Fruit fly (Drosophila melanogaster) whole organism: ENCODE data around the gene CG5245.

ENCODE experiments used
- Dll ChIP-seq: fragments of >200 bp; optimal IDR thresholded peaks from 2 replicates; lab custom pipeline; 2017
- EcR ChIP-seq, 2 experiments: fragments of >200 bp; optimal IDR thresholded peaks; 2 replicates each; lab custom pipeline; 2017; ENCODE audit warnings: missing biosample characterization in 2 of 2, missing genetic modification characterization in 2 of 2, missing genetic modification reagents in 2 of 2
- pan ChIP-seq: fragments of >200 bp; optimal IDR thresholded peaks from 2 replicates; lab custom pipeline; 2017
- usp ChIP-seq: fragments of >200 bp; optimal IDR thresholded peaks from 2 replicates; lab custom pipeline; 2017; ENCODE audit warnings: missing biosample characterization, missing genetic modification characterization, mixed read lengths

DNA sequence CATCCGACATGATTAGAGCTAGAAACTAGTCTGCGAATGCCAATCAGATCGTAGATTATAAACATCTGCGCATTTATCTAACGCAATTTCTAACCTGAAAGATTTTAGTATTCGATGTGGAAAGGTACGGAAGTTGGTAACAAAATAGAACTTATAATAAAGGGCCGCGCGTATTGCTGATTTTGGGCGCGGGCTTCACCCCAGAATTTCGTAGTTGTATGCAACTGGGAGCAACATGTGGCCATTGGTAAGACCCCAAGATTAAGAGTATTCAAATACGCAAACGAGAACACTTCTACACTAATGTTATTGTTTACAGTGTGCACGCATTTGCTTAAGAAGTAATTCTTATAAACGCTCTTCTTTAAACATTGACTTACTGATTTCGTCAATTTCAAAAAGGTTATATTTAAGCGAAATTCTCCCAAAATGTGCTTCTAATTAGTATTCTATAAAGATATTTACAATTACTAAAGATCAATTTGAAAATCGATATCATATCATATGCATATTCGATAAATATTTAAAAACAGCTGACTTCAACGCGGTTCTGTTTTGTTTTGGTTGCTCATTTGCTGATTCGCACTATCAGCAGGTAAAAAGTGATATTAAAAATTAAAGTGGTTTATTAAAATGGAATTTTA lies 30.6 kb downstream of the CG5245 start, which contains the start of the genes CG5961 and Polr3C:
- TF ChIP-seq EcR (GFP tag; optimal IDR thresholded peaks at IDR 0.05; lab: Kevin White, UChicago) (no peak), usp (no peak), Dll (lab: Kevin White, UChicago) (no peak), pan (lab: Kevin White, UChicago) (no peak)
